Worm (Caenorhabditis elegans) whole organism, L3 larva: ENCODE data around the gene D2024.5.

ENCODE experiments used
- ama-1 ChIP-seq: fragments of 150-350 bp; optimal IDR thresholded peaks from 2 replicates; lab custom pipeline; 2018
- daf-12 ChIP-seq: fragments of 150-350 bp; optimal IDR thresholded peaks from 2 replicates; lab custom pipeline; 2014; ENCODE audit warnings: missing biosample characterization, missing genetic modification reagents, missing genetic modification characterization
- egl-5 ChIP-seq: fragments of 150-350 bp; optimal IDR thresholded peaks from 2 replicates; lab custom pipeline; 2017; ENCODE audit warnings: missing biosample characterization, missing genetic modification reagents, missing genetic modification characterization, inconsistent platforms
- elt-1 ChIP-seq: fragments of 150-350 bp; optimal IDR thresholded peaks from 2 replicates; lab custom pipeline; 2014; ENCODE audit warnings: missing biosample characterization, missing genetic modification characterization
- elt-2 ChIP-seq: sonication (generic microtip); optimal IDR thresholded peaks from 2 replicates; lab custom pipeline; 2016; ENCODE audit warnings: missing genetic modification reagents, mild to moderate bottlenecking, missing genetic modification characterization, missing compliant biosample characterization
- elt-3 ChIP-seq, 3 experiments: fragments of 150-350 bp in 1 of 3; sonication (generic microtip) in 2 of 3; optimal IDR thresholded peaks; 2 replicates in 2 of 3; 4 replicates in 1 of 3; lab custom pipeline; 2014 to 2017; ENCODE audit warnings: missing biosample characterization in 3 of 3, missing genetic modification characterization in 3 of 3
- eor-1 ChIP-seq, 2 experiments: fragments of 150-350 bp; optimal IDR thresholded peaks; 2 replicates each; lab custom pipeline; 2014 to 2018; ENCODE audit warnings: missing biosample characterization in 2 of 2, missing genetic modification characterization in 2 of 2
- fkh-2 ChIP-seq: fragments of 150-350 bp; optimal IDR thresholded peaks from 2 replicates; lab custom pipeline; 2014; ENCODE audit warnings: missing biosample characterization, missing genetic modification reagents, missing genetic modification characterization
- fos-1 ChIP-seq: fragments of 150-350 bp; optimal IDR thresholded peaks from 2 replicates; lab custom pipeline; 2014; ENCODE audit warnings: missing biosample characterization, missing genetic modification characterization
- jun-1 ChIP-seq: fragments of 150-350 bp; optimal IDR thresholded peaks from 2 replicates; lab custom pipeline; 2014; ENCODE audit warnings: missing biosample characterization, missing genetic modification reagents, missing genetic modification characterization
- lin-39 ChIP-seq: fragments of 150-350 bp; optimal IDR thresholded peaks from 2 replicates; lab custom pipeline; 2018; ENCODE audit warnings: missing biosample characterization, missing genetic modification reagents, missing genetic modification characterization
- lsy-12 ChIP-seq: sonication (generic microtip); optimal IDR thresholded peaks from 2 replicates; lab custom pipeline; 2016; ENCODE audit warnings: mild to moderate bottlenecking, missing genetic modification characterization, missing compliant biosample characterization
- mdl-1 ChIP-seq: fragments of 150-350 bp; optimal IDR thresholded peaks from 2 replicates; lab custom pipeline; 2014; ENCODE audit warnings: missing biosample characterization, missing genetic modification characterization
- nfya-1 ChIP-seq: sonication (generic microtip); optimal IDR thresholded peaks from 2 replicates; lab custom pipeline; 2017; ENCODE audit warnings: missing genetic modification characterization, mild to moderate bottlenecking, missing compliant biosample characterization, antibody characterized with exemption, moderate library complexity; ENCODE audit not compliant: insufficient read depth
- nhr-11 ChIP-seq: fragments of 150-350 bp; optimal IDR thresholded peaks from 2 replicates; lab custom pipeline; 2014; ENCODE audit warnings: missing biosample characterization, missing genetic modification characterization
- nhr-12 ChIP-seq: fragments of 150-350 bp; optimal IDR thresholded peaks from 2 replicates; lab custom pipeline; 2014; ENCODE audit warnings: missing biosample characterization, missing genetic modification characterization
- nhr-23 ChIP-seq: fragments of 150-350 bp; optimal IDR thresholded peaks from 2 replicates; lab custom pipeline; 2014; ENCODE audit warnings: missing biosample characterization, missing genetic modification reagents, missing genetic modification characterization
- nhr-237 ChIP-seq: fragments of 150-350 bp; optimal IDR thresholded peaks from 2 replicates; lab custom pipeline; 2014; ENCODE audit warnings: missing biosample characterization, missing genetic modification characterization
- nhr-25 ChIP-seq: sonication (generic microtip); optimal IDR thresholded peaks from 2 replicates; lab custom pipeline; 2017; ENCODE audit warnings: missing biosample characterization, missing genetic modification characterization
- nhr-43 ChIP-seq: sonication (generic microtip); optimal IDR thresholded peaks from 2 replicates; lab custom pipeline; 2016; ENCODE audit warnings: mild to moderate bottlenecking, missing genetic modification characterization, missing compliant biosample characterization; ENCODE audit not compliant: poor library complexity, severe bottlenecking
- nhr-76 ChIP-seq: fragments of 150-350 bp; sonication (generic microtip); optimal IDR thresholded peaks from 5 replicates; lab custom pipeline; 2014; ENCODE audit warnings: missing biosample characterization, missing genetic modification characterization
- nhr-77 ChIP-seq: fragments of 150-350 bp; optimal IDR thresholded peaks from 2 replicates; lab custom pipeline; 2014; ENCODE audit warnings: missing biosample characterization, missing genetic modification characterization
- pha-4 ChIP-seq: fragments of 150-350 bp; optimal IDR thresholded peaks from 2 replicates; lab custom pipeline; 2014; ENCODE audit warnings: missing biosample characterization, missing genetic modification reagents, missing genetic modification characterization
- pqm-1 ChIP-seq: fragments of 150-350 bp; optimal IDR thresholded peaks from 2 replicates; lab custom pipeline; 2017; ENCODE audit warnings: missing biosample characterization, missing genetic modification characterization, inconsistent platforms
- sea-2 ChIP-seq: fragments of 150-350 bp; sonication (generic microtip); optimal IDR thresholded peaks from 4 replicates; lab custom pipeline; 2014; ENCODE audit warnings: missing biosample characterization, missing genetic modification reagents, missing genetic modification characterization
- snpc-4 ChIP-seq: fragments of 150-350 bp; optimal IDR thresholded peaks from 2 replicates; lab custom pipeline; 2014; ENCODE audit warnings: missing biosample characterization, missing genetic modification characterization
- unc-62 ChIP-seq: fragments of 150-350 bp; sonication (generic microtip); optimal IDR thresholded peaks from 4 replicates; lab custom pipeline; 2014; ENCODE audit warnings: missing biosample characterization, missing genetic modification reagents, missing genetic modification characterization
- ztf-11 ChIP-seq: fragments of 150-350 bp; optimal IDR thresholded peaks from 2 replicates; lab custom pipeline; 2014; ENCODE audit warnings: missing biosample characterization, missing genetic modification characterization
- ztf-4 ChIP-seq: fragments of 150-350 bp; optimal IDR thresholded peaks from 2 replicates; lab custom pipeline; 2014; ENCODE audit warnings: missing biosample characterization, missing genetic modification characterization

The D2024.5 gene

ce11 chrIV:7245592-7245991 is 17.5 kb upstream of the D2024.5 start:
- TF ChIP-seq fkh-2 (tag; lab: Kevin White, UChicago) (no peak), ztf-4 (tag; lab: Kevin White, UChicago) (no peak)

ce11 chrIV:7243913-7244312 is 15.8 kb upstream of the D2024.5 start, which contains the start of gene afmd-1:
Gene afmd-1, plus strand, starts transcription at chrIV:7244228.
- peak; percentile 88 for TF ChIP-seq nhr-76 (tag; lab: Kevin White, UChicago)
- TF ChIP-seq elt-2 (tag; lab: Kevin White, UChicago): no peak

ce11 chrIV:7242220-7242789 is 14.2 kb upstream of the D2024.5 start, which contains the start of gene gstk-2:
Gene gstk-2, minus strand, starts transcription at chrIV:7242270.
- TF ChIP-seq nfya-1 (tag; lab: Kevin White, UChicago): peak; percentile 45
- TF ChIP-seq elt-3 (tag; optimal IDR thresholded peaks at IDR 0.05; lab: Kevin White, UChicago): no peak
- TF ChIP-seq lin-39 (tag; lab: Kevin White, UChicago): peak; percentile 5
- TF ChIP-seq snpc-4 (tag; lab: Kevin White, UChicago): no peak
- peak; percentile 2 for TF ChIP-seq egl-5 (tag; lab: Kevin White, UChicago)
- no peak for TF ChIP-seq jun-1 (tag; lab: Kevin White, UChicago)
- peak; percentile 90 for TF ChIP-seq pha-4 (tag; lab: Kevin White, UChicago)
- no peak for TF ChIP-seq unc-62 (GFP tag; lab: Kevin White, UChicago)

ce11 chrIV:7240564-7240963 is 12.5 kb upstream of the D2024.5 start:
- TF ChIP-seq lsy-12 (tag; lab: Kevin White, UChicago) (no peak), eor-1 (tag; optimal IDR thresholded peaks at IDR 0.05; lab: Kevin White, UChicago) (no peak), unc-62 (GFP tag; lab: Kevin White, UChicago) (peak; percentile 48)

ce11 chrIV:7237668-7238214 is 9.6 kb upstream of the D2024.5 start, which contains the start of gene elo-3:
Gene elo-3, plus strand, starts transcription at chrIV:7237718.
- no peak for TF ChIP-seq daf-12 (tag; lab: Kevin White, UChicago)
- no peak for TF ChIP-seq nhr-43 (tag; lab: Kevin White, UChicago)
- TF ChIP-seq nhr-11 (tag; lab: Kevin White, UChicago): no peak
- TF ChIP-seq fos-1: no peak
- peak; percentile 63 for TF ChIP-seq elt-2 (tag; lab: Kevin White, UChicago)
- peak; percentile 51 for TF ChIP-seq pqm-1
- no peak for TF ChIP-seq nhr-76 (tag; lab: Kevin White, UChicago)
- no peak for TF ChIP-seq elt-1 (tag; lab: Kevin White, UChicago)
- TF ChIP-seq unc-62 (GFP tag; lab: Kevin White, UChicago): no peak
- TF ChIP-seq nhr-12 (tag; lab: Kevin White, UChicago): no peak
- TF ChIP-seq ztf-4 (tag; lab: Kevin White, UChicago): no peak
- no peak for TF ChIP-seq lsy-12 (tag; lab: Kevin White, UChicago)
- peak; percentile 9 for TF ChIP-seq pha-4 (tag; lab: Kevin White, UChicago)
- no peak for TF ChIP-seq mdl-1 (tag; lab: Kevin White, UChicago)
- TF ChIP-seq sea-2 (GFP tag; lab: Kevin White, UChicago): no peak
- no peak for TF ChIP-seq ama-1

ce11 chrIV:7236248-7236772 is 8.2 kb upstream of the D2024.5 start:
- TF ChIP-seq fos-1: no peak
- no peak for TF ChIP-seq ztf-11 (tag; lab: Kevin White, UChicago)
- TF ChIP-seq nhr-237: no peak
- no peak for TF ChIP-seq elt-3 (tag; optimal IDR thresholded peaks at IDR 0.05; lab: Kevin White, UChicago)
- TF ChIP-seq nhr-25 (tag; lab: Kevin White, UChicago): no peak
- no peak for TF ChIP-seq nhr-76 (tag; lab: Kevin White, UChicago)
- no peak for TF ChIP-seq lin-39 (tag; lab: Kevin White, UChicago)
- peak; percentile 56 for TF ChIP-seq nhr-43 (tag; lab: Kevin White, UChicago)
- peak; percentile 34 for TF ChIP-seq nhr-23 (tag; lab: Kevin White, UChicago)
- no peak for TF ChIP-seq nhr-77 (tag; lab: Kevin White, UChicago)
